Fruit fly (Drosophila melanogaster): ENCODE results near the gene CG8916.

CG8916 gene

DNA sequence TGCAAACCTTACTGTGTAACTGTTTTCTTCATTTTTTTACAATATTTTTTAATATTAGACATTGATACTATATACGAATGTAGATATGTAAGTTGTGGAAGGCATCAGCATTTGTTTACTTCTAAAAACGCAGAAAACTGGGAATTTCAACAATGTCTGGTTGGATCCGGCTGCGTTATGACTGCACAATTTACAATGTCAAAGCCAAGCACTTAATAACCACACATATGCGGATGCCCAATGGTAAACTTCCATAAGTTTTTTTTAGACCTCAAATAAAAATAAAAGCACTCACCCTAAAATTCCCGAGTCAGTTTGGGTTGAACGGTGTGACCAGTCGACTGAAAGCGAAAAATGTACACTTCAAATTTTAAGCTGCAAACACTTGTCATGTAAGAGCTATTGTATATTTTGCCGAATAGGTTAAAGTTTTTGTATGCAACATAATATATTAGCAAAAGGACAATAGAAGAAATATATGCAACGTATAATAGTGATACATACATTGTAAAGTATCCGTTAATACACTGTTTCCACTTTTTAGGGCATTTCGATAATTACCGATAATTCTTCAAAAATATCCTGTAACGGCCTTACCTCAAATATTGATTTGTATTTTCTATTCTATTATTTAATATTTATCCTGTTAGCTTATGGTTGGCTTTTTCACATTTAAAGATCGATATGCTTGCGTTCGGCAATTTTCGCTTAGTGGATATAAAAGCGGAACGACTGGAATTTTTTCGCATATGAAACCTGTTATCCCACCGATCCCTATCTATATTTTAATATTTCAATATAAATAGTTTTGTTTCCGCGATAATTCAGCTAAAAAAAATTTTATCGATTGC, 18.6 kb downstream of the CG8916 start, which contains the start of gene Stim (continued):
- peak in 1 of 2 experiments; percentile 21 for TF ChIP-seq Pdp1 (GFP tag; optimal IDR thresholded peaks at IDR 0.05)
- TF ChIP-seq CG1603 (tag; optimal IDR thresholded peaks at IDR 0.05), result peak; percentile 70
- TF ChIP-seq schlank (tag; optimal IDR thresholded peaks at IDR 0.05), result no peak
- no peak for TF ChIP-seq ttk (GFP tag; IDR thresholded peaks at IDR 0.05)
- peak; percentile 58 for TF ChIP-seq MESR4 (GFP tag; optimal IDR thresholded peaks at IDR 0.05)
- no peak for TF ChIP-seq tll (GFP tag; optimal IDR thresholded peaks at IDR 0.05)
- TF ChIP-seq gfzf (GFP tag; optimal IDR thresholded peaks at IDR 0.05), result peak; percentile 57
- no peak for TF ChIP-seq mam (GFP tag; optimal IDR thresholded peaks at IDR 0.05)
- TF ChIP-seq Eip74EF (GFP tag; optimal IDR thresholded peaks at IDR 0.05), result peak in 1 of 2 experiments; percentile 8
- TF ChIP-seq mirr (GFP tag; optimal IDR thresholded peaks at IDR 0.05), result no peak
- peak; percentile 89 for TF ChIP-seq ssp (GFP tag; IDR thresholded peaks at IDR 0.05)
- no peak for TF ChIP-seq zf30C (GFP tag; optimal IDR thresholded peaks at IDR 0.05)
- no peak for TF ChIP-seq Hr39 (optimal IDR thresholded peaks at IDR 0.05)
- no peak for TF ChIP-seq ERR (GFP tag; optimal IDR thresholded peaks at IDR 0.05)
- TF ChIP-seq sna (GFP tag; IDR thresholded peaks at IDR 0.05; ENCODE audit: partially characterized antibody), result no peak
- TF ChIP-seq CG4617 (GFP tag; optimal IDR thresholded peaks at IDR 0.05; ENCODE audit: borderline replicate concordance), result peak; percentile 67
- TF ChIP-seq CG10267 (tag; optimal IDR thresholded peaks at IDR 0.05), result no peak
- no peak for TF ChIP-seq CkIIα-i1 (GFP tag; IDR thresholded peaks at IDR 0.05)
- peak; percentile 33 for TF ChIP-seq CG15514 (GFP tag; optimal IDR thresholded peaks at IDR 0.05)
- no peak for TF ChIP-seq CG3065 (GFP tag; optimal IDR thresholded peaks at IDR 0.05)
- no peak for TF ChIP-seq Nf-YA (GFP tag; IDR thresholded peaks at IDR 0.05)
- TF ChIP-seq CG17802 (tag; optimal IDR thresholded peaks at IDR 0.05), result peak; percentile 65
- no peak for TF ChIP-seq chif (GFP tag; optimal IDR thresholded peaks at IDR 0.05)
- TF ChIP-seq her (GFP tag; optimal IDR thresholded peaks at IDR 0.05), result peak; percentile 79
- peak; percentile 30 for TF ChIP-seq BEAF-32 (GFP tag; optimal IDR thresholded peaks at IDR 0.05)
- TF ChIP-seq Dfd (GFP tag; optimal IDR thresholded peaks at IDR 0.05), result peak in 1 of 2 experiments; percentile 45
- TF ChIP-seq CG2116 (GFP tag; optimal IDR thresholded peaks at IDR 0.05), result no peak
- TF ChIP-seq CG7928 (GFP tag; optimal IDR thresholded peaks at IDR 0.05), result no peak
- peak; percentile 95 for TF ChIP-seq CG30020 (tag; optimal IDR thresholded peaks at IDR 0.05)
- TF ChIP-seq CG2712 (tag; optimal IDR thresholded peaks at IDR 0.05), result no peak
- no peak for TF ChIP-seq zen (tag; optimal IDR thresholded peaks at IDR 0.05)
- no peak for TF ChIP-seq Abd-B (GFP tag; optimal IDR thresholded peaks at IDR 0.05)
- TF ChIP-seq CG14710 (tag; optimal IDR thresholded peaks at IDR 0.05), result peak; percentile 23

DNA sequence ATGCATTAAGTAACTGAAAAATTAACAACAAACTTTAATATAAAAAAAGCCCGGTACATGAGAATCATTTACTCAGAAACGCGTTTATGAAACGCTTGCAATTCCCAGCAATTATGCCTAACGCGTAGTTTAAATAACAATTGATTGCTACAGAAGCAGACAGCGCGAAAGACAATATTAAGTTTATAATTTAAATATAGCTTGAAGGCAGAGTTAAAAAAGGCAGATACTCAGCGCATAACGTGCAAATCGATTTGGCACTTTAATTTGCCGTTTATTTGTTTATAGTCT, 19.1 kb downstream of the CG8916 start, which contains the start of gene CG8924:
CG8924 (plus strand) TSS at position 122 of the 291 bp plus-strand sequence.
- peak; percentile 83 for TF ChIP-seq CG30020 (tag; optimal IDR thresholded peaks at IDR 0.05)
- peak; percentile 40 for TF ChIP-seq Dref (GFP tag; IDR thresholded peaks at IDR 0.05)
- peak; percentile 9 for TF ChIP-seq pzg (GFP tag; optimal IDR thresholded peaks at IDR 0.05)
- no peak for TF ChIP-seq oc (tag; optimal IDR thresholded peaks at IDR 0.05)
- TF ChIP-seq her (GFP tag; optimal IDR thresholded peaks at IDR 0.05), result peak; percentile 98
- no peak for TF ChIP-seq Lim3 (GFP tag; IDR thresholded peaks at IDR 0.05)
- 0 out of 3 replicates have a peak, but pooled peaks have one; percentile 26 for TF ChIP-seq Opbp (GFP tag; IDR thresholded peaks at IDR 0.05; ENCODE audit: partially characterized antibody)
- peak; percentile 42 for TF ChIP-seq Dp (GFP tag; optimal IDR thresholded peaks at IDR 0.05)
- TF ChIP-seq CG17361 (GFP tag; IDR thresholded peaks at IDR 0.05), result 0 out of 3 replicates have a peak, but pooled peaks have one; percentile 8
- TF ChIP-seq lov (optimal IDR thresholded peaks at IDR 0.05), result no peak
- no peak for TF ChIP-seq lov (GFP tag; IDR thresholded peaks at IDR 0.05)
- peak; percentile 52 for TF ChIP-seq E2f2 (GFP tag; IDR thresholded peaks at IDR 0.05)
- TF ChIP-seq Fer1 (GFP tag; optimal IDR thresholded peaks at IDR 0.05), result no peak
- TF ChIP-seq pfk (GFP tag; optimal IDR thresholded peaks at IDR 0.05), result peak; percentile 58
- TF ChIP-seq gsb-n (tag; optimal IDR thresholded peaks at IDR 0.05), result no peak
- TF ChIP-seq CG1024 (GFP tag; IDR thresholded peaks at IDR 0.05), result peak; percentile 43; the same call in 1 of the 2 replicates
- no peak for TF ChIP-seq trh (GFP tag; optimal IDR thresholded peaks at IDR 0.05)
- peak; percentile 61 for TF ChIP-seq gfzf (GFP tag; optimal IDR thresholded peaks at IDR 0.05)

All from whole organism, embryonic.